Fruit fly (Drosophila melanogaster) whole organism, wandering third instar larva: ENCODE measurements around the gene CG5079.

Experiments used
- Abd-B ChIP-seq: fragments of >200 bp; optimal IDR thresholded peaks from 2 replicates; lab custom pipeline; 2017; ENCODE audit warnings: missing biosample characterization, missing genetic modification characterization
- CG32264 ChIP-seq: fragments of 200-800 bp; sonication (Bioruptor generic); optimal IDR thresholded peaks from 2 replicates; lab custom pipeline; 2016; ENCODE audit warnings: missing biosample characterization, missing genetic modification characterization
- Dfd ChIP-seq: fragments of >200 bp; optimal IDR thresholded peaks from 2 replicates; lab custom pipeline; 2017; ENCODE audit warnings: missing biosample characterization, missing genetic modification characterization
- Dif ChIP-seq: fragments of 200-275, 200-300 bp; sonication (Bioruptor generic); optimal IDR thresholded peaks from 2 replicates; lab custom pipeline; 2018; ENCODE audit warnings: missing biosample characterization, missing genetic modification characterization; ENCODE audit not compliant: partially characterized antibody
- GATAd ChIP-seq: sonication (Bioruptor generic); optimal IDR thresholded peaks from 2 replicates; lab custom pipeline; 2016; ENCODE audit warnings: missing biosample characterization, missing genetic modification characterization
- HLH106 ChIP-seq: fragments of 200-800 bp; optimal IDR thresholded peaks from 3 replicates; lab custom pipeline; 2019; ENCODE audit warnings: missing biosample characterization, mild to moderate bottlenecking, missing genetic modification characterization, moderate library complexity
- Hnf4 ChIP-seq: fragments of 200-800 bp; sonication (Bioruptor generic); optimal IDR thresholded peaks from 2 replicates; lab custom pipeline; 2016; ENCODE audit warnings: missing biosample characterization, mild to moderate bottlenecking, missing genetic modification characterization
- Hr78 ChIP-seq: fragments of >200 bp; optimal IDR thresholded peaks from 2 replicates; lab custom pipeline; 2017; ENCODE audit warnings: missing biosample characterization, missing genetic modification characterization
- Jra ChIP-seq: sonication (Bioruptor generic); optimal IDR thresholded peaks from 2 replicates; lab custom pipeline; 2016; ENCODE audit warnings: missing biosample characterization, missing genetic modification characterization
- Myc ChIP-seq: fragments of >200 bp; optimal IDR thresholded peaks from 2 replicates; lab custom pipeline; 2017
- N ChIP-seq: fragments of >200 bp; optimal IDR thresholded peaks from 2 replicates; lab custom pipeline; 2018; ENCODE audit warnings: missing biosample characterization, missing external identifiers, missing genetic modification characterization
- Rel ChIP-seq, 2 experiments: fragments of 200-800 bp; sonication (Bioruptor generic) in 1 of 2; optimal IDR thresholded peaks; 2 replicates in 1 of 2; 3 replicates in 1 of 2; lab custom pipeline; 2016 to 2019; ENCODE audit warnings: mild to moderate bottlenecking in 2 of 2, missing biosample characterization in 2 of 2, missing genetic modification characterization in 2 of 2, moderate library complexity in 1 of 2
- Vsx2 ChIP-seq: fragments of 200-300, 225-300 bp; sonication (Bioruptor generic); optimal IDR thresholded peaks from 2 replicates; lab custom pipeline; 2018; ENCODE audit warnings: missing biosample characterization, missing genetic modification characterization; ENCODE audit not compliant: partially characterized antibody
- br ChIP-seq: fragments of 200-800 bp; sonication (Bioruptor generic); optimal IDR thresholded peaks from 2 replicates; lab custom pipeline; 2016; ENCODE audit warnings: missing biosample characterization, missing genetic modification characterization
- brk ChIP-seq: fragments of 200-800 bp; sonication (Bioruptor generic); optimal IDR thresholded peaks from 2 replicates; lab custom pipeline; 2016; ENCODE audit warnings: missing biosample characterization, mild to moderate bottlenecking, missing genetic modification characterization
- dl ChIP-seq, 2 experiments: fragments of 175-275, 200-275 bp in 1 of 2; fragments of 200-275 bp in 1 of 2; sonication (Bioruptor generic); optimal IDR thresholded peaks; lab custom pipeline; 2018; ENCODE audit warnings: mild to moderate bottlenecking in 2 of 2, missing biosample characterization in 2 of 2, missing genetic modification characterization in 2 of 2, moderate library complexity in 2 of 2; ENCODE audit not compliant: partially characterized antibody in 2 of 2, insufficient read depth in 1 of 2
- ey ChIP-seq: fragments of 200-800 bp; sonication (Bioruptor generic); optimal IDR thresholded peaks from 2 replicates; lab custom pipeline; 2016; ENCODE audit warnings: missing biosample characterization, missing genetic modification characterization
- foxo ChIP-seq, 2 experiments: fragments of 200-800 bp; sonication (Bioruptor generic); optimal IDR thresholded peaks; 2 replicates in 1 of 2; 3 replicates in 1 of 2; lab custom pipeline; 2016 to 2017; ENCODE audit warnings: missing biosample characterization in 2 of 2, missing genetic modification characterization in 2 of 2
- fru ChIP-seq: fragments of 200-800 bp; sonication (Bioruptor generic); optimal IDR thresholded peaks from 3 replicates; lab custom pipeline; 2016; ENCODE audit warnings: missing biosample characterization, mild to moderate bottlenecking, missing genetic modification characterization
- h ChIP-seq: fragments of 200-800 bp; sonication (Bioruptor generic); optimal IDR thresholded peaks from 3 replicates; lab custom pipeline; 2016; ENCODE audit warnings: missing biosample characterization, mild to moderate bottlenecking, missing genetic modification characterization
- jim ChIP-seq: fragments of 175-275, 200-325 bp; sonication (Bioruptor generic); optimal IDR thresholded peaks from 2 replicates; lab custom pipeline; 2016; ENCODE audit warnings: missing biosample characterization, mild to moderate bottlenecking, missing genetic modification characterization
- lola ChIP-seq: fragments of >200 bp; optimal IDR thresholded peaks from 2 replicates; lab custom pipeline; 2017; ENCODE audit warnings: missing biosample characterization, missing genetic modification characterization
- psq ChIP-seq: fragments of 200-800 bp; sonication (Bioruptor generic); optimal IDR thresholded peaks from 3 replicates; lab custom pipeline; 2017; ENCODE audit warnings: missing biosample characterization, mild to moderate bottlenecking, missing genetic modification characterization, moderate library complexity
- rgr ChIP-seq: fragments of 200-800 bp; sonication (Bioruptor generic); optimal IDR thresholded peaks from 3 replicates; lab custom pipeline; 2016; ENCODE audit warnings: missing biosample characterization, mild to moderate bottlenecking, missing genetic modification characterization
- sage ChIP-seq: fragments of 200-800 bp; sonication (Bioruptor generic); optimal IDR thresholded peaks from 2 replicates; lab custom pipeline; 2016; ENCODE audit warnings: missing biosample characterization, mild to moderate bottlenecking, missing genetic modification characterization
- woc ChIP-seq: sonication (Bioruptor generic); optimal IDR thresholded peaks from 2 replicates; lab custom pipeline; 2016; ENCODE audit warnings: missing biosample characterization, mild to moderate bottlenecking, missing genetic modification characterization

Gene CG5079

DNA sequence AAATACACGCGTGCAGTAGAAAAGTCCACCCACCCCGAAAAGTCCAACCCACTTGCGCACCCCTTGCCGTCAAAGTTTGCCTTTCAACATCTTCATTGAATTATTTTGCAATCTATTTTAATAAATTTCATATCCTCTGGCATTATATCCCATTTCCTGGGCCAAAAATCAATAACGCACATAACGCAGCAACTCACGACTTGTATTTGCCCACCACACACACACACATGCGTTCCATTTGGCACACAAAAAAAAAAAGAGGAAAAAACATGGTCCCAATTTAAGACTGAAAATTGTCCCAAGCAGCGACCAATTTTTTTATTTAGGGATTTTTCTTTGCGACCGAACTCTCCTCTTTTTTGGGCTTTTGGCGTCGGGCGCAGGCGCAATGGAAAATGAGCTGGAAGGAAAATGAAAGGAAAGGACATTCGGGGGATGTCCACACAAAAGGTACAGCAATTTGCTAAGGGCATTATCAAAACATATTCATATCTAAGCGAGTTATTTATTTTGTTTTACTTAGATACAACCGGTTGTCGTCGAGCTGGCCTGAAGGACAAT lies 22.5 kb upstream of the CG5079 start:
- TF ChIP-seq rgr (GFP tag; lab: Kevin White, UChicago): no peak
- TF ChIP-seq brk: no peak
- TF ChIP-seq, all 38 proteins: peak for 0

DNA sequence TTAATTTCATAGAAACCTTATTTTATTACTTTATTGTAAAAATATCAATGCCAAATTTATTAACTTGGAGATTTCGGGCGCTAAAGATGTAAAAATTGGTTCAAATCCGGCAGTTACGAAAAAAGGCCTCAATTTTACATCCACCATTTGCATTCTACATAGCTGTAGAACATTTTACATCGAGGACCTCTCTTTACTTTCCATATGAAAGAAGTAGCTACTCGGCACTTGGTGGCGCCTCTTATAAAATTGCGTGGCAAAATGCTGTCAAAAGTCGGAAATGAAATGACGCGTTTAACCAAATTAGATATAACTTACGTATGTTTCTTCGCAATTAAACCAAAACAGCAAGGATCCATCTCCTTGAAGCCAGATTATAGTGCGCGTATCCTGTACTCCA lies 22.0 kb upstream of the CG5079 start:
- TF ChIP-seq sage (GFP tag; lab: Kevin White, UChicago): no peak
- TF ChIP-seq brk: no peak
- TF ChIP-seq rgr (GFP tag; lab: Kevin White, UChicago): no peak
- TF ChIP-seq CG32264 (GFP tag; lab: Kevin White, UChicago): no peak
- no peak for TF ChIP-seq jim
- no peak for TF ChIP-seq dl (GFP tag; optimal IDR thresholded peaks at IDR 0.05; lab: Kevin White, UChicago; ENCODE audit: insufficient read depth in 1 of 2, partially characterized antibody in 2 of 2)
- TF ChIP-seq Rel (GFP tag; optimal IDR thresholded peaks at IDR 0.05; lab: Kevin White, UChicago): no peak
- no peak for TF ChIP-seq Rel (tag; optimal IDR thresholded peaks at IDR 0.05; lab: Kevin White, UChicago)
- TF ChIP-seq lola (GFP tag; lab: Kevin White, UChicago): no peak
- TF ChIP-seq Abd-B: no peak
- TF ChIP-seq HLH106 (tag; lab: Kevin White, UChicago): no peak
- TF ChIP-seq ey (GFP tag; lab: Kevin White, UChicago): no peak
- TF ChIP-seq h: no peak
- TF ChIP-seq Dif (GFP tag; lab: Kevin White, UChicago): no peak
- no peak for TF ChIP-seq fru (GFP tag; lab: Kevin White, UChicago)
- no peak for TF ChIP-seq psq (GFP tag; lab: Kevin White, UChicago)
- no peak for TF ChIP-seq Hnf4 (GFP tag; lab: Kevin White, UChicago)
- no peak for TF ChIP-seq foxo (GFP tag; optimal IDR thresholded peaks at IDR 0.05; lab: Kevin White, UChicago)
- no peak for TF ChIP-seq N (GFP tag; lab: Kevin White, UChicago)
- no peak for TF ChIP-seq woc (GFP tag; lab: Kevin White, UChicago)
- no peak for TF ChIP-seq Vsx2 (GFP tag; lab: Kevin White, UChicago)

DNA sequence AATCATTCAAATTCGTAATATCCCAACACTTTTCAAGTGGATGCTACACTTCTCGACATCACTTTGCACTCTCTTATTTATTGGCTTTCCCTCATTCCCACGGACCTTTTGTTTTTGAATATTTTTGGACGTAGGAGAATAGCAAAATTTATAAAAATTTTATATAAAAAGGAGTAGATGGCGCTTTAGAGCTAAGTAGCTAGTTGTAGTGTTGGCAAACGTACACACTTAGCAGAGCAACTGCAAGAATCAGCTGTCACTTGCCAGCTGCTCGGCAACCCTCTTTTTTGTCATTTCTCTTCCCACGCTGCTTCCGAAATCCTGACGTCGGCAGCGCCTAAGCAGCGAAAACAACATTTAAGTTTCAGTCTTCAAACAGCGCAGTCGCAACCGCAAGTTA lies 19.3 kb upstream of the CG5079 start:
- TF ChIP-seq psq (GFP tag; lab: Kevin White, UChicago) (peak; percentile 75), woc (GFP tag; lab: Kevin White, UChicago) (no peak)

DNA sequence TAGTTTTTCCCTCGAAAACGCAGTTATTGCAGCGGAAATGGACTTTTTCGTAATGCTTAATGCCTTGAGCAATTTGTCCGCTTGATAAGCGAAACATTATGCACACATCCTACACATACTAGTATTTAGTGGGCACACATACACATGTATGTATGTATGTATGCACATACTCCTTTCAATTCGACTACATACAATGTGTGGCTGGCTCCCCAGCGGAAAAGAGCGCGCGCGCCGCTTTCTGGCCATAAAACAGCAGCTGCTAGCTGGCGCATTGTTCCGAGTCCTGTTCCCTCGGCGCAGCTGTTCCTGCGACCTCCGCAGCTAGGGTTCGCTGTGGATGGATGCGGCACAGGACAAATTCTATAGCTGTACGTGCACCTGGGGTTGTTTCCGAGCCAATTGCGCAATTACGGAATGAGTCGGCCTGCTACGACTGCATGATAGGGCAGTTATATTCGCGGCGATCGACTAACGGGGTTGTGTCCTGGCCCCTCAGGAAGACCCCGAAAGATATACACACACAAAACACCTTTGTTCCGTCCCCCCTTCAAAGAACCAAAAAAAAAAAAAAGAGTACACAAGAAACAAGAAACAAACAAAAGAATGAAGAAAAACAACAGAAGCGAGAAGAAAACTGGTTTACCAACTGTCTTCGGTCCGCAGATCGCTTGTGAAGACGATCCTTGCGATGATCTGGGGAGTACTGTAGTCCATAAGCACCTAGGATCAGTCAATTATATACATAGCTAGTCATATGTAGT lies 17.0 kb upstream of the CG5079 start:
- TF ChIP-seq rgr (GFP tag; lab: Kevin White, UChicago): no peak
- TF ChIP-seq psq (GFP tag; lab: Kevin White, UChicago): peak; percentile 56
- TF ChIP-seq, all 38 proteins: peak for 1

DNA sequence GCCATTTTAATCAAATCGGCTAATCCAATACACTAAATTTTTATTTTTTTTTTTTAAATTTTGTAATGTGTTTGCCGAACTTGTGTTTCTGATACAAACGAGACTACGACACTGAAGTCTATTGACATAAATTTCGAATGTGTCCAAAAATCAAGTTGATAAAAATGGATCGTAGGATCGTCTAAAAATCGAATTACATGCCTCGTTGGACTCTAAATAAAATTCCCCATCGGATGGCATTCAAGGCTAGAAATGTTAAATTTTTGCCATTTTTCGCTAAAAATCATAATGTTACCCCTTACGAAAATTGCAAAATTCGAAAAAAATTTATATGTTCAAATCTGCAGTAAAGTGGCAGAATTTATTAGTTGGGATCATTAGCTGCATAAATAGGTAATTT lies 4.4 kb upstream of the CG5079 start, which contains the start of gene ymp:
Gene ymp, minus strand, starts transcription at position 101 of the 400 bp plus-strand sequence.
- TF ChIP-seq Hnf4 (GFP tag; lab: Kevin White, UChicago) (no peak), br (GFP tag; lab: Kevin White, UChicago) (no peak), GATAd (GFP tag; lab: Kevin White, UChicago) (no peak)
- TF ChIP-seq, all 38 proteins: peak for 0

dm6 chr3R:25618114-25618513 lies 4.6 kb downstream of the CG5079 start, which contains the start of gene CG5071:
Gene CG5071, plus strand, starts transcription at chr3R:25618414.
- no peak for TF ChIP-seq Vsx2 (GFP tag; lab: Kevin White, UChicago)
- no peak for TF ChIP-seq GATAd (GFP tag; lab: Kevin White, UChicago)
- no peak for TF ChIP-seq h
- TF ChIP-seq Hr78 (GFP tag; lab: Kevin White, UChicago): no peak
- TF ChIP-seq Jra (GFP tag; lab: Kevin White, UChicago): no peak
- TF ChIP-seq Dif (GFP tag; lab: Kevin White, UChicago): no peak
- no peak for TF ChIP-seq foxo (GFP tag; optimal IDR thresholded peaks at IDR 0.05; lab: Kevin White, UChicago)
- TF ChIP-seq psq (GFP tag; lab: Kevin White, UChicago): no peak
- no peak for TF ChIP-seq ey (GFP tag; lab: Kevin White, UChicago)
- no peak for TF ChIP-seq Myc
- no peak for TF ChIP-seq Dfd (GFP tag; lab: Kevin White, UChicago)
- TF ChIP-seq woc (GFP tag; lab: Kevin White, UChicago): no peak
